Fruit fly (Drosophila melanogaster) S2 (cell line): Measurements from ENCODE around the gene ich.

Experiments
- CG8478 ChIP-seq: fragments of >200 bp; optimal IDR thresholded peaks from 2 replicates; lab custom pipeline; 2018
- CTCF ChIP-seq, 2 experiments: fragments of >200 bp; optimal IDR thresholded peaks; 2 replicates each; lab custom pipeline; 2018

dm6 chr3R:9008202-9008601, 45.4 kb upstream of the ich start, which contains the start of gene CG11983:
- no peak for TF ChIP-seq CG8478 (lab: Kevin White, UChicago)
- no peak for TF ChIP-seq CTCF (optimal IDR thresholded peaks at IDR 0.05; lab: Kevin White, UChicago)
